Fruit fly (Drosophila melanogaster) whole organism, prepupa: ENCODE measurements around the gene Itgbn.
A peak's percentile ranks its signal among the peaks of the same experiment; 100 is the strongest.

ENCODE experiments used
- Blimp-1 ChIP-seq: fragments of 200-800 bp; sonication (Bioruptor generic); optimal IDR thresholded peaks from 3 replicates; lab custom pipeline; 2017; ENCODE audit warnings: missing biosample characterization, missing genetic modification characterization, mild to moderate bottlenecking, moderate library complexity, missing genetic modification reagents
- CG10631 ChIP-seq: fragments of 200-800 bp; sonication (Bioruptor generic); optimal IDR thresholded peaks from 2 replicates; lab custom pipeline; 2016; ENCODE audit warnings: missing biosample characterization, missing genetic modification characterization
- CG10669 ChIP-seq: fragments of 200-800 bp; sonication (Bioruptor generic); optimal IDR thresholded peaks from 3 replicates; lab custom pipeline; 2018; ENCODE audit warnings: missing biosample characterization, mild to moderate bottlenecking, missing genetic modification characterization, moderate library complexity
- CG11762 ChIP-seq: fragments of 200-800 bp; sonication (Bioruptor generic); optimal IDR thresholded peaks from 3 replicates; lab custom pipeline; 2016; ENCODE audit warnings: missing biosample characterization, missing genetic modification characterization; ENCODE audit not compliant: insufficient read depth
- CG11902 ChIP-seq: fragments of 200-800 bp; sonication (Bioruptor generic); optimal IDR thresholded peaks from 3 replicates; lab custom pipeline; 2016; ENCODE audit warnings: missing biosample characterization, missing genetic modification characterization
- CG16779 ChIP-seq: fragments of 200-800 bp; sonication (Bioruptor generic); optimal IDR thresholded peaks from 3 replicates; lab custom pipeline; 2017; ENCODE audit warnings: missing biosample characterization, mild to moderate bottlenecking, missing genetic modification characterization
- CG3032 ChIP-seq: fragments of 200-800 bp; optimal IDR thresholded peaks from 2 replicates; lab custom pipeline; 2019; ENCODE audit warnings: missing biosample characterization, mild to moderate bottlenecking, missing genetic modification characterization, moderate library complexity
- CG31627 ChIP-seq: fragments of 200-800 bp; sonication (Bioruptor generic); optimal IDR thresholded peaks from 3 replicates; lab custom pipeline; 2016; ENCODE audit warnings: missing biosample characterization, missing genetic modification characterization
- CG32006 ChIP-seq: fragments of 200-800 bp; sonication (Bioruptor generic); optimal IDR thresholded peaks from 3 replicates; lab custom pipeline; 2017; ENCODE audit warnings: missing biosample characterization, mild to moderate bottlenecking, missing genetic modification characterization
- CG6163 ChIP-seq: fragments of 200-800 bp; sonication (Bioruptor generic); IDR thresholded peaks from 3 replicates; pipeline ENCODE4 v1.3.6; 2022; ENCODE audit warnings: missing biosample characterization, missing genetic modification characterization
- CG6854 ChIP-seq: fragments of 200-800 bp; sonication (Bioruptor generic); optimal IDR thresholded peaks from 2 replicates; lab custom pipeline; 2017; ENCODE audit warnings: missing biosample characterization, mild to moderate bottlenecking, missing genetic modification characterization
- CG8119 ChIP-seq: fragments of 200-800 bp; sonication (Bioruptor generic); IDR thresholded peaks from 3 replicates; pipeline ENCODE4 v1.3.6; 2022; ENCODE audit warnings: missing biosample characterization, missing genetic modification characterization
- Eip93F ChIP-seq: fragments of 200-800 bp; sonication (Bioruptor generic); optimal IDR thresholded peaks from 2 replicates; lab custom pipeline; 2016; ENCODE audit warnings: missing biosample characterization, mild to moderate bottlenecking, missing genetic modification characterization
- Ets21C ChIP-seq: fragments of 200-800 bp; sonication (Bioruptor generic); optimal IDR thresholded peaks from 3 replicates; lab custom pipeline; 2016; ENCODE audit warnings: missing biosample characterization, missing genetic modification characterization
- Ets96B ChIP-seq: fragments of 200-800 bp; optimal IDR thresholded peaks from 2 replicates; lab custom pipeline; 2019; ENCODE audit warnings: missing biosample characterization, mild to moderate bottlenecking, missing genetic modification characterization, moderate library complexity
- Hr38 ChIP-seq: sonication (Bioruptor generic); optimal IDR thresholded peaks from 2 replicates; lab custom pipeline; 2016; ENCODE audit warnings: missing biosample characterization, missing genetic modification characterization
- Hr39 ChIP-seq: fragments of 200-800 bp; sonication (Bioruptor generic); optimal IDR thresholded peaks from 2 replicates; lab custom pipeline; 2016; ENCODE audit warnings: missing biosample characterization, missing genetic modification characterization
- Hr4 ChIP-seq: fragments of 200-800 bp; sonication (Bioruptor generic); optimal IDR thresholded peaks from 3 replicates; lab custom pipeline; 2016; ENCODE audit warnings: missing biosample characterization, missing genetic modification characterization
- Sox102F ChIP-seq: fragments of 200-800 bp; sonication (Bioruptor generic); optimal IDR thresholded peaks from 2 replicates; lab custom pipeline; 2016; ENCODE audit warnings: missing biosample characterization, mild to moderate bottlenecking, missing genetic modification characterization
- Sox14 ChIP-seq: fragments of 200-800 bp; sonication (Bioruptor generic); optimal IDR thresholded peaks from 3 replicates; lab custom pipeline; 2016; ENCODE audit warnings: missing biosample characterization, missing genetic modification characterization
- dac ChIP-seq: fragments of 200-800 bp; sonication (Bioruptor generic); optimal IDR thresholded peaks from 2 replicates; lab custom pipeline; 2017; ENCODE audit warnings: missing biosample characterization, mild to moderate bottlenecking, missing genetic modification characterization
- dsx ChIP-seq: fragments of 200-800 bp; optimal IDR thresholded peaks from 3 replicates; lab custom pipeline; 2019; ENCODE audit warnings: missing biosample characterization, mild to moderate bottlenecking, missing genetic modification characterization, moderate library complexity; ENCODE audit not compliant: poor library complexity, severe bottlenecking
- fd85E ChIP-seq: fragments of 200-800 bp; sonication (Bioruptor generic); optimal IDR thresholded peaks from 3 replicates; lab custom pipeline; 2016; ENCODE audit warnings: missing biosample characterization, missing genetic modification characterization
- lz ChIP-seq: fragments of 200-800 bp; sonication (Bioruptor generic); optimal IDR thresholded peaks from 3 replicates; lab custom pipeline; 2016; ENCODE audit warnings: missing biosample characterization, missing genetic modification characterization
- net ChIP-seq: fragments of 200-800 bp; sonication (Bioruptor generic); optimal IDR thresholded peaks from 3 replicates; lab custom pipeline; 2016; ENCODE audit warnings: missing biosample characterization, missing genetic modification characterization
- pdm3 ChIP-seq: fragments of 200-800 bp; sonication (Bioruptor generic); optimal IDR thresholded peaks from 3 replicates; lab custom pipeline; 2016; ENCODE audit warnings: missing biosample characterization, missing genetic modification characterization
- salr ChIP-seq, 2 experiments: fragments of 200-800 bp; sonication (Bioruptor generic); optimal IDR thresholded peaks; 3 replicates each; lab custom pipeline; 2016 to 2018; ENCODE audit warnings: missing biosample characterization in 2 of 2, missing genetic modification characterization in 2 of 2, mild to moderate bottlenecking in 1 of 2
- spab ChIP-seq: fragments of 200-800 bp; sonication (Bioruptor generic); optimal IDR thresholded peaks from 2 replicates; lab custom pipeline; 2017; ENCODE audit warnings: missing biosample characterization, mild to moderate bottlenecking, missing genetic modification characterization, missing genetic modification reagents
- ss ChIP-seq, 2 experiments: fragments of 200-800 bp; sonication (Bioruptor generic); optimal IDR thresholded peaks; 2 replicates in 1 of 2; 3 replicates in 1 of 2; lab custom pipeline; 2017 to 2018; ENCODE audit warnings: mild to moderate bottlenecking in 2 of 2, missing biosample characterization in 2 of 2, missing genetic modification characterization in 2 of 2, moderate library complexity in 1 of 2
- svp ChIP-seq: fragments of 200-800 bp; sonication (Bioruptor generic); peaks from one replicate; lab custom pipeline; 2016; ENCODE audit warnings: missing biosample characterization, missing genetic modification characterization
- topi ChIP-seq: fragments of 200-800 bp; sonication (Bioruptor generic); optimal IDR thresholded peaks from 3 replicates; lab custom pipeline; 2016; ENCODE audit warnings: missing biosample characterization, missing genetic modification characterization

Itgbn gene

dm6 chr2L:21072389-21072788 lies 19.6 kb downstream of the Itgbn start:
- TF ChIP-seq Sox14: no peak
- no peak for TF ChIP-seq dsx (GFP tag; lab: Kevin White, UChicago)
- no peak for TF ChIP-seq Hr39 (GFP tag; lab: Kevin White, UChicago)

- TF ChIP-seq CG6854 (GFP tag; lab: Kevin White, UChicago) (no peak), CG10669 (GFP tag; lab: Kevin White, UChicago) (no peak), Ets96B (tag; lab: Kevin White, UChicago) (no peak), CG6163 (no peak), net (GFP tag; lab: Kevin White, UChicago) (no peak), CG31627 (no peak), CG3032 (tag; lab: Kevin White, UChicago) (no peak), Blimp-1 (GFP tag; lab: Kevin White, UChicago) (no peak)
Observed at dm6 chr2L:21073300-21073699, 20.5 kb downstream of the Itgbn start.

dm6 chr2L:21073818-21074217 lies 21.0 kb downstream of the Itgbn start:
- TF ChIP-seq CG11902 (GFP tag; lab: Kevin White, UChicago): no peak
- TF ChIP-seq dac: no peak
- no peak for TF ChIP-seq salr (GFP tag; optimal IDR thresholded peaks at IDR 0.05; lab: Kevin White, UChicago)
- TF ChIP-seq Hr4 (GFP tag; lab: Kevin White, UChicago): no peak
- TF ChIP-seq CG10631: no peak
- TF ChIP-seq CG6854 (GFP tag; lab: Kevin White, UChicago): no peak
- TF ChIP-seq CG11762: no peak
- TF ChIP-seq topi (GFP tag; lab: Kevin White, UChicago): no peak
- TF ChIP-seq Eip93F (GFP tag; lab: Kevin White, UChicago): no peak
- TF ChIP-seq fd85E (GFP tag; lab: Kevin White, UChicago): no peak
- TF ChIP-seq spab (GFP tag; lab: Kevin White, UChicago): no peak
- no peak for TF ChIP-seq Sox102F (GFP tag; lab: Kevin White, UChicago)
- no peak for TF ChIP-seq ss (GFP tag; optimal IDR thresholded peaks at IDR 0.05; lab: Kevin White, UChicago)
- no peak for TF ChIP-seq Blimp-1 (GFP tag; lab: Kevin White, UChicago)
- TF ChIP-seq Ets21C: no peak
- TF ChIP-seq CG16779 (tag; lab: Kevin White, UChicago): no peak
- no peak for TF ChIP-seq CG32006
- TF ChIP-seq pdm3 (GFP tag; lab: Kevin White, UChicago): no peak
- no peak for TF ChIP-seq Hr38 (GFP tag; lab: Kevin White, UChicago)
- no peak for TF ChIP-seq lz (GFP tag; lab: Kevin White, UChicago)

- no peak for TF ChIP-seq CG8119 (GFP tag; lab: Robert Waterston, UW)
- TF ChIP-seq CG6163: 0 out of 3 replicates have a peak, but pooled peaks have one; percentile 18
- TF ChIP-seq, all 60 proteins: peak for 1
Observed at dm6 chr2L:21075105-21075504, 22.3 kb downstream of the Itgbn start, which contains the start of gene tadr. TSS of gene tadr (plus strand) at chr2L:21075405.

- no peak for TF ChIP-seq topi (GFP tag; lab: Kevin White, UChicago)
- TF ChIP-seq svp (GFP tag; lab: Kevin White, UChicago): peak; percentile 44
Observed at dm6 chr2L:21077849-21078248, 25.0 kb downstream of the Itgbn start.
